Worm (Caenorhabditis elegans): ENCODE data around the gene nhr-133.

DNA sequence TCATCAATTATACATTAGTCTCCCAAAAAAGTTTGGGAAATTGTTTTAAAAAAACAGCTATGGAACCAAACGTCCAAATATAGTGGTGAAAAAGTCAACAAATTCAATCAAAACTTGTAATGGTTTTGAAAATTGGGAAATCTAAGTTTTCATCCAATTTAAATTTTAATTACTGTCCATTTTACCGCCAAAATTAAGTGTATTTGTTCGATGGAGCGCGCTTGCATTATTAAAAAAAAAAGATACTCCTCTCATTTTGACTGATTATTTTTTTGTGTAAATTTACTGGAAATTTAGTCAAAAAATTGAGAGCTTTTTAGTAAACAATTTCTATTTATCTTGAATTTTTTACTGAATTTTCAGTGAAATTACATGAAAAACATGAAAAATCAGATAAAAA is 37.5 kb downstream of the nhr-133 start:
- TF ChIP-seq ztf-11 (tag; optimal IDR thresholded peaks at IDR 0.05) (no peak), snpc-4 (tag; optimal IDR thresholded peaks at IDR 0.05) (no peak), lin-13 (tag; optimal IDR thresholded peaks at IDR 0.05) (no peak), unc-62 (GFP tag; optimal IDR thresholded peaks at IDR 0.05) (no peak), nhr-12 (tag; optimal IDR thresholded peaks at IDR 0.05) (no peak), lsy-2 (tag; optimal IDR thresholded peaks at IDR 0.05) (no peak), nhr-237 (tag; optimal IDR thresholded peaks at IDR 0.05) (no peak), pha-4 (tag; optimal IDR thresholded peaks at IDR 0.05) (no peak)

Data from whole organism, mixed stage, embryonic.